Worm (Caenorhabditis elegans): ENCODE measurements around the gene spsb-2.

The spsb-2 gene

ce11 chrII:15203398-15204068, 26.6 kb upstream of the spsb-2 start:
- TF ChIP-seq attf-6 (GFP tag; IDR thresholded peaks at IDR 0.05) (no peak), zfh-2 (GFP tag; conservative IDR thresholded peaks at IDR 0.05) (peak; percentile 40; the same call in 1 of the 2 replicates), efl-1 (GFP tag; optimal IDR thresholded peaks at IDR 0.05) (no peak), F39B2.1 (GFP tag; IDR thresholded peaks at IDR 0.05) (no peak), ztf-26 (tag; optimal IDR thresholded peaks at IDR 0.05) (peak; percentile 33), nhr-80 (tag; optimal IDR thresholded peaks at IDR 0.05) (no peak), bed-2 (GFP tag; IDR thresholded peaks at IDR 0.05) (no peak), Y95B8A.8 (GFP tag; IDR thresholded peaks at IDR 0.05) (no peak)

- TF ChIP-seq hrde-1 (tag; optimal IDR thresholded peaks at IDR 0.05; ENCODE audit: borderline replicate concordance), result no peak
- no peak for TF ChIP-seq F39B2.1 (GFP tag; IDR thresholded peaks at IDR 0.05)
- TF ChIP-seq efl-1 (GFP tag; optimal IDR thresholded peaks at IDR 0.05), result no peak
- no peak for TF ChIP-seq nhr-90 (tag; optimal IDR thresholded peaks at IDR 0.05)
- no peak for TF ChIP-seq ekl-4 (GFP tag; IDR thresholded peaks at IDR 0.05)
- no peak for TF ChIP-seq madf-6 (GFP tag; IDR thresholded peaks at IDR 0.05)
Observed at ce11 chrII:15204069-15204850, 25.9 kb upstream of the spsb-2 start.

ce11 chrII:15205346-15205745, 24.8 kb upstream of the spsb-2 start:
- TF ChIP-seq hmg-1.2 (GFP tag; IDR thresholded peaks at IDR 0.05), result peak; percentile 29; the same call in 1 of the 2 replicates
- TF ChIP-seq ZK185.1 (tag; optimal IDR thresholded peaks at IDR 0.05; ENCODE audit: poor library complexity, severe bottlenecking), result peak; percentile 28
- no peak for TF ChIP-seq akir-1 (GFP tag; optimal IDR thresholded peaks at IDR 0.05)
- no peak for TF ChIP-seq tbx-9 (tag; optimal IDR thresholded peaks at IDR 0.05; ENCODE audit: borderline replicate concordance)
- no peak for TF ChIP-seq lin-54 (GFP tag; optimal IDR thresholded peaks at IDR 0.05)
- TF ChIP-seq lin-40 (tag; optimal IDR thresholded peaks at IDR 0.05), result peak; percentile 78
- peak; percentile 79 for TF ChIP-seq ztf-26 (tag; optimal IDR thresholded peaks at IDR 0.05)
- no peak for TF ChIP-seq F39B2.1 (GFP tag; IDR thresholded peaks at IDR 0.05)
- no peak for TF ChIP-seq C06A6.2 (GFP tag; conservative IDR thresholded peaks at IDR 0.05)
- no peak for TF ChIP-seq T07F8.4 (tag; optimal IDR thresholded peaks at IDR 0.05)
- TF ChIP-seq cebp-1 (GFP tag; IDR thresholded peaks at IDR 0.05), result no peak
- peak; percentile 18 for TF ChIP-seq cebp-1 (tag; optimal IDR thresholded peaks at IDR 0.05)
- no peak for TF ChIP-seq madf-8 (GFP tag; conservative IDR thresholded peaks at IDR 0.05)
- TF ChIP-seq B0019.2 (GFP tag; conservative IDR thresholded peaks at IDR 0.05), result no peak
- TF ChIP-seq efl-1 (GFP tag; optimal IDR thresholded peaks at IDR 0.05), result no peak
- TF ChIP-seq atf-7 (tag; optimal IDR thresholded peaks at IDR 0.05), result no peak
- TF ChIP-seq ama-1 (optimal IDR thresholded peaks at IDR 0.05), result no peak
- TF ChIP-seq ama-1 (GFP tag; optimal IDR thresholded peaks at IDR 0.05), result no peak
- peak; percentile 82 for TF ChIP-seq somi-1 (GFP tag; optimal IDR thresholded peaks at IDR 0.05)
- peak; percentile 2 for TF ChIP-seq chd-7 (tag; optimal IDR thresholded peaks at IDR 0.05)
- peak; percentile 36 for TF ChIP-seq attf-5 (GFP tag; optimal IDR thresholded peaks at IDR 0.05)
- TF ChIP-seq snpc-1.3 (tag; optimal IDR thresholded peaks at IDR 0.05; ENCODE audit: insufficient read depth), result no peak
- no peak for TF ChIP-seq attf-6 (GFP tag; IDR thresholded peaks at IDR 0.05)

ce11 chrII:15206234-15206633, 23.9 kb upstream of the spsb-2 start:
- TF ChIP-seq mes-4 (tag; optimal IDR thresholded peaks at IDR 0.05) (no peak), ceh-58 (GFP tag; IDR thresholded peaks at IDR 0.05) (no peak), ceh-27 (GFP tag; optimal IDR thresholded peaks at IDR 0.05) (no peak), dpff-1 (tag; optimal IDR thresholded peaks at IDR 0.05) (no peak), nfyb-1 (GFP tag; IDR thresholded peaks at IDR 0.05) (0 out of 2 replicates have a peak, but pooled peaks have one; percentile 39), rpc-1 (optimal IDR thresholded peaks at IDR 0.05) (no peak), rpc-1 (tag; optimal IDR thresholded peaks at IDR 0.05) (no peak), him-1 (tag; optimal IDR thresholded peaks at IDR 0.05) (no peak), mcd-1 (GFP tag; IDR thresholded peaks at IDR 0.05) (peak; percentile 50), madf-6 (GFP tag; IDR thresholded peaks at IDR 0.05) (no peak), lin-54 (GFP tag; optimal IDR thresholded peaks at IDR 0.05) (no peak)
